Worm (Caenorhabditis elegans): ENCODE data around the gene Y44A6D.5.

The Y44A6D.5 gene

ce11 chrV:20845524-20846208, 42.9 kb upstream of the Y44A6D.5 start, which contains the start of the genes F31D4.2 and fkb-6 (continued):
- TF ChIP-seq dmd-6 (GFP tag; IDR thresholded peaks at IDR 0.05) (peak; percentile 52), vab-7 (GFP tag; IDR thresholded peaks at IDR 0.05) (no peak), zfp-2 (tag; optimal IDR thresholded peaks at IDR 0.05) (no peak), mep-1 (tag; optimal IDR thresholded peaks at IDR 0.05) (peak; percentile 68), rbr-2 (tag; optimal IDR thresholded peaks at IDR 0.05) (peak; percentile 60), Y5F2A.4 (GFP tag; optimal IDR thresholded peaks at IDR 0.05) (no peak), zip-11 (GFP tag; IDR thresholded peaks at IDR 0.05) (no peak), nhr-11 (tag; optimal IDR thresholded peaks at IDR 0.05) (peak; percentile 8), unc-62 (GFP tag; optimal IDR thresholded peaks at IDR 0.05 in 1 of 2) (peak in 1 of 2 experiments; percentile 99), unc-62 (tag; optimal IDR thresholded peaks at IDR 0.05) (no peak), nhr-237 (tag; optimal IDR thresholded peaks at IDR 0.05) (no peak), aly-2 (tag; optimal IDR thresholded peaks at IDR 0.05) (no peak), ceh-20 (GFP tag; IDR thresholded peaks at IDR 0.05) (peak; percentile 49)

- no peak for TF ChIP-seq unc-62 (GFP tag; optimal IDR thresholded peaks at IDR 0.05 in 1 of 2)
- TF ChIP-seq unc-62 (tag; optimal IDR thresholded peaks at IDR 0.05) = no peak
- no peak for TF ChIP-seq zip-2 (tag; optimal IDR thresholded peaks at IDR 0.05)
- TF ChIP-seq T26A8.4 (GFP tag; IDR thresholded peaks at IDR 0.05) = no peak
- TF ChIP-seq lin-29 (GFP tag; IDR thresholded peaks at IDR 0.05) = no peak
- TF ChIP-seq F37D6.2 (tag; optimal IDR thresholded peaks at IDR 0.05) = no peak
Observed at ce11 chrV:20841484-20841883, 38.7 kb upstream of the Y44A6D.5 start.

- no peak for TF ChIP-seq ceh-32 (tag; optimal IDR thresholded peaks at IDR 0.05; ENCODE audit: poor library complexity)
- no peak for TF ChIP-seq arid-1 (GFP tag; conservative IDR thresholded peaks at IDR 0.05)
- no peak for TF ChIP-seq ztf-11 (tag; optimal IDR thresholded peaks at IDR 0.05)
- TF ChIP-seq D1046.2 (GFP tag; IDR thresholded peaks at IDR 0.05) = no peak
- TF ChIP-seq zfp-2 (tag; optimal IDR thresholded peaks at IDR 0.05) = no peak
- no peak for TF ChIP-seq daf-8 (GFP tag; IDR thresholded peaks at IDR 0.05)
- TF ChIP-seq ceh-44 (GFP tag; IDR thresholded peaks at IDR 0.05) = no peak
- TF ChIP-seq nhr-76 (tag; optimal IDR thresholded peaks at IDR 0.05) = no peak
- no peak for TF ChIP-seq ceh-28 (tag; optimal IDR thresholded peaks at IDR 0.05)
- no peak for TF ChIP-seq mep-1 (tag; optimal IDR thresholded peaks at IDR 0.05)
- TF ChIP-seq nhr-102 (tag; optimal IDR thresholded peaks at IDR 0.05) = no peak
- TF ChIP-seq lin-38 (GFP tag; IDR thresholded peaks at IDR 0.05) = no peak
- no peak for TF ChIP-seq hlh-30 (tag; optimal IDR thresholded peaks at IDR 0.05; ENCODE audit: insufficient read depth)
- no peak for TF ChIP-seq lsy-2 (tag; optimal IDR thresholded peaks at IDR 0.05)
- TF ChIP-seq T26A8.4 (GFP tag; IDR thresholded peaks at IDR 0.05) = no peak
Observed at ce11 chrV:20838565-20838964, 35.8 kb upstream of the Y44A6D.5 start, which contains the start of gene exos-7. Gene exos-7 (plus strand): TSS chrV:20838865.

- peak; percentile 63 for TF ChIP-seq lin-38 (GFP tag; IDR thresholded peaks at IDR 0.05)
- peak; percentile 11 for TF ChIP-seq mep-1 (tag; optimal IDR thresholded peaks at IDR 0.05)
- TF ChIP-seq lsy-2 (tag; optimal IDR thresholded peaks at IDR 0.05) = peak in 1 of 2 experiments; percentile 23
- TF ChIP-seq set-16 (GFP tag; IDR thresholded peaks at IDR 0.05) = no peak
- peak; percentile 3 for TF ChIP-seq nhr-6 (tag; optimal IDR thresholded peaks at IDR 0.05)
- TF ChIP-seq aha-1 (tag) = peak; percentile 43
- TF ChIP-seq hlh-30 (tag; optimal IDR thresholded peaks at IDR 0.05; ENCODE audit: insufficient read depth) = peak; percentile 23
- TF ChIP-seq daf-16 (GFP tag; optimal IDR thresholded peaks at IDR 0.05) = no peak
- TF ChIP-seq daf-16 (tag; optimal IDR thresholded peaks at IDR 0.05) = peak; percentile 0
- no peak for TF ChIP-seq T26A8.4 (GFP tag; IDR thresholded peaks at IDR 0.05)
- peak; percentile 55 for TF ChIP-seq mes-2 (tag; optimal IDR thresholded peaks at IDR 0.05; ENCODE audit: poor library complexity, severe bottlenecking)
Observed at ce11 chrV:20837765-20838164, 35.0 kb upstream of the Y44A6D.5 start, which contains the start of gene mrps-12. Gene mrps-12 (plus strand): TSS chrV:20838080.

All from whole organism, L4 larva.